Worm (Caenorhabditis elegans): ENCODE measurements around the gene gst-11.

Gene gst-11

ce11 chrX:3645924-3646323 lies 12.4 kb upstream of the gst-11 start:
- TF ChIP-seq K11D2.4 (GFP tag; IDR thresholded peaks at IDR 0.05) (0 out of 2 replicates have a peak, but pooled peaks have one; percentile 20), B0261.1 (tag; optimal IDR thresholded peaks at IDR 0.05) (no peak), ceh-40 (GFP tag; IDR thresholded peaks at IDR 0.05) (no peak), hsf-1 (GFP tag; IDR thresholded peaks at IDR 0.05) (0 out of 2 replicates have a peak, but pooled peaks have one; percentile 39)

- TF ChIP-seq akir-1 (GFP tag; optimal IDR thresholded peaks at IDR 0.05) (no peak), ceh-40 (GFP tag; IDR thresholded peaks at IDR 0.05) (no peak), ccch-3 (GFP tag; optimal IDR thresholded peaks at IDR 0.05) (no peak), aptf-3 (GFP tag; IDR thresholded peaks at IDR 0.05) (no peak), repo-1 (tag; optimal IDR thresholded peaks at IDR 0.05) (no peak), D2030.7 (GFP tag; IDR thresholded peaks at IDR 0.05) (no peak), B0035.1 (tag; optimal IDR thresholded peaks at IDR 0.05) (no peak), hsf-1 (GFP tag; IDR thresholded peaks at IDR 0.05) (no peak), ztf-26 (tag; optimal IDR thresholded peaks at IDR 0.05) (no peak), nhr-90 (tag; optimal IDR thresholded peaks at IDR 0.05) (no peak), ztf-22 (GFP tag; optimal IDR thresholded peaks at IDR 0.05) (no peak), egrh-3 (GFP tag; IDR thresholded peaks at IDR 0.05) (no peak), lsl-1 (GFP tag; optimal IDR thresholded peaks at IDR 0.05) (no peak), Y95B8A.8 (GFP tag; IDR thresholded peaks at IDR 0.05) (no peak), Y67H2A.10 (GFP tag; conservative IDR thresholded peaks at IDR 0.05) (no peak), snpc-3.4 (tag; optimal IDR thresholded peaks at IDR 0.05) (no peak), hlh-26 (GFP tag; conservative IDR thresholded peaks at IDR 0.05) (no peak)
These were observed 11.2 kb upstream of the gst-11 start, which contains the start of gene tmem-24 for ce11 chrX:3644796-3645195. tmem-24 (minus strand) TSS chrX:3644896.

ce11 chrX:3634782-3635181 lies 1.2 kb upstream of the gst-11 start:
- TF ChIP-seq madf-10 (tag; optimal IDR thresholded peaks at IDR 0.05) (no peak), mxl-1 (tag; optimal IDR thresholded peaks at IDR 0.05) (no peak), sptf-2 (GFP tag; optimal IDR thresholded peaks at IDR 0.05) (no peak), T07F8.4 (tag; optimal IDR thresholded peaks at IDR 0.05) (no peak), tbx-9 (tag; optimal IDR thresholded peaks at IDR 0.05; ENCODE audit: borderline replicate concordance) (no peak), nfyb-1 (GFP tag; IDR thresholded peaks at IDR 0.05) (0 out of 2 replicates have a peak, but pooled peaks have one; percentile 19)

ce11 chrX:3631550-3631949 lies 2.0 kb downstream of the gst-11 start:
- TF ChIP-seq K11D2.4 (GFP tag; IDR thresholded peaks at IDR 0.05) = no peak; the same call in 1 of the 2 replicates
- peak; percentile 90 for TF ChIP-seq aptf-3 (GFP tag; IDR thresholded peaks at IDR 0.05)
- TF ChIP-seq attf-3 (GFP tag; conservative IDR thresholded peaks at IDR 0.05) = 0 out of 2 replicates have a peak, but pooled peaks have one; percentile 39
- TF ChIP-seq C06A6.2 (GFP tag; conservative IDR thresholded peaks at IDR 0.05) = 0 out of 2 replicates have a peak, but pooled peaks have one; percentile 24
- TF ChIP-seq ztf-25 (GFP tag; IDR thresholded peaks at IDR 0.05) = peak; percentile 63; the same call in 1 of the 2 replicates
- peak; percentile 63; the same call in 1 of the 2 replicates for TF ChIP-seq sea-2 (GFP tag; IDR thresholded peaks at IDR 0.05)
- TF ChIP-seq zim-3 (tag; optimal IDR thresholded peaks at IDR 0.05) = peak; percentile 42
- TF ChIP-seq F37B4.10 (GFP tag; IDR thresholded peaks at IDR 0.05) = peak; percentile 97
- 0 out of 2 replicates have a peak, but pooled peaks have one; percentile 6 for TF ChIP-seq F33H1.4 (GFP tag; IDR thresholded peaks at IDR 0.05)
- TF ChIP-seq snpc-3.4 (tag; optimal IDR thresholded peaks at IDR 0.05) = no peak
- no peak for TF ChIP-seq C17E4.6 (GFP tag; IDR thresholded peaks at IDR 0.05)
- TF ChIP-seq nfya-2 (GFP tag; IDR thresholded peaks at IDR 0.05) = 0 out of 2 replicates have a peak, but pooled peaks have one; percentile 13
- TF ChIP-seq hlh-26 (GFP tag; conservative IDR thresholded peaks at IDR 0.05) = no peak
- TF ChIP-seq egl-18 (GFP tag; IDR thresholded peaks at IDR 0.05) = 0 out of 2 replicates have a peak, but pooled peaks have one; percentile 15
- 0 out of 2 replicates have a peak, but pooled peaks have one; percentile 52 for TF ChIP-seq bed-1 (GFP tag; IDR thresholded peaks at IDR 0.05)
- peak; percentile 72 for TF ChIP-seq unc-62 (GFP tag; optimal IDR thresholded peaks at IDR 0.05)
- no peak for TF ChIP-seq ztf-18 (tag; optimal IDR thresholded peaks at IDR 0.05)
- 0 out of 2 replicates have a peak, but pooled peaks have one; percentile 84 for TF ChIP-seq ceh-58 (GFP tag; IDR thresholded peaks at IDR 0.05)
- 0 out of 2 replicates have a peak, but pooled peaks have one; percentile 26 for TF ChIP-seq ztf-28 (GFP tag; IDR thresholded peaks at IDR 0.05)
- no peak for TF ChIP-seq nhr-90 (tag; optimal IDR thresholded peaks at IDR 0.05)
- TF ChIP-seq dox-1 (GFP tag; IDR thresholded peaks at IDR 0.05) = peak; percentile 59; the same call in 1 of the 2 replicates
- peak; percentile 50; the same call in 1 of the 2 replicates for TF ChIP-seq B0019.2 (GFP tag; conservative IDR thresholded peaks at IDR 0.05)
- TF ChIP-seq somi-1 (GFP tag; optimal IDR thresholded peaks at IDR 0.05) = no peak
- no peak for TF ChIP-seq B0261.1 (tag; optimal IDR thresholded peaks at IDR 0.05)
